Worm (Caenorhabditis elegans): Measurements from ENCODE around the gene nhr-249.

The nhr-249 gene

ce11 chrIV:6974162-6974938, 2.0 kb upstream of the nhr-249 start (continued):
- TF ChIP-seq B0035.1 (tag; optimal IDR thresholded peaks at IDR 0.05), result no peak

- TF ChIP-seq T26A5.8 (tag; optimal IDR thresholded peaks at IDR 0.05) (no peak), T07F8.4 (tag; optimal IDR thresholded peaks at IDR 0.05) (no peak), sea-2 (GFP tag; IDR thresholded peaks at IDR 0.05) (no peak)
Measured at ce11 chrIV:6971213-6971612, 1.1 kb downstream of the nhr-249 start, which contains the start of gene ZK381.62. Gene ZK381.62, minus strand, starts transcription at chrIV:6971313.

ce11 chrIV:6970271-6970670, 2.1 kb downstream of the nhr-249 start, which contains the start of gene ZK381.8:
Gene ZK381.8, minus strand, starts transcription at chrIV:6970371.
- TF ChIP-seq ama-1 (optimal IDR thresholded peaks at IDR 0.05) (no peak), ama-1 (GFP tag; optimal IDR thresholded peaks at IDR 0.05) (no peak), tbx-9 (tag; optimal IDR thresholded peaks at IDR 0.05; ENCODE audit: borderline replicate concordance) (no peak), F22D6.2 (tag; optimal IDR thresholded peaks at IDR 0.05) (no peak), nhr-27 (tag; optimal IDR thresholded peaks at IDR 0.05) (no peak), cebp-1 (GFP tag; IDR thresholded peaks at IDR 0.05) (no peak), cebp-1 (tag; optimal IDR thresholded peaks at IDR 0.05) (no peak), ets-4 (GFP tag; optimal IDR thresholded peaks at IDR 0.05) (no peak), F52B5.7 (tag; optimal IDR thresholded peaks at IDR 0.05) (no peak), sdz-38 (tag; optimal IDR thresholded peaks at IDR 0.05) (no peak), madf-8 (GFP tag; conservative IDR thresholded peaks at IDR 0.05) (no peak), B0035.1 (tag; optimal IDR thresholded peaks at IDR 0.05) (no peak)

ce11 chrIV:6965192-6965591, 7.1 kb downstream of the nhr-249 start, which contains the start of gene ZK381.2:
Gene ZK381.2, plus strand, starts transcription at chrIV:6965492.
- no peak for TF ChIP-seq attf-5 (GFP tag; optimal IDR thresholded peaks at IDR 0.05)

ce11 chrIV:6964508-6964907, 7.8 kb downstream of the nhr-249 start, which contains the start of gene B0478.3:
Gene B0478.3, minus strand, starts transcription at chrIV:6964608.
- TF ChIP-seq snpc-4 (GFP tag; optimal IDR thresholded peaks at IDR 0.05) (no peak), snpc-4 (tag; optimal IDR thresholded peaks at IDR 0.05) (no peak), gei-17 (GFP tag; optimal IDR thresholded peaks at IDR 0.05) (no peak), C06A6.2 (GFP tag; conservative IDR thresholded peaks at IDR 0.05) (no peak), nhr-27 (tag; optimal IDR thresholded peaks at IDR 0.05) (no peak), hlh-12 (tag; optimal IDR thresholded peaks at IDR 0.05) (no peak), sptf-2 (GFP tag; optimal IDR thresholded peaks at IDR 0.05) (no peak), Y79H2A.3 (GFP tag; conservative IDR thresholded peaks at IDR 0.05) (no peak), ztf-6 (GFP tag; IDR thresholded peaks at IDR 0.05) (no peak), dpl-1 (GFP tag; optimal IDR thresholded peaks at IDR 0.05) (no peak), rcor-1 (GFP tag; IDR thresholded peaks at IDR 0.05) (no peak), ceh-58 (GFP tag; IDR thresholded peaks at IDR 0.05) (no peak), F55B11.4 (tag; optimal IDR thresholded peaks at IDR 0.05; ENCODE audit: borderline replicate concordance, insufficient read depth) (no peak), snpc-1.1 (tag; optimal IDR thresholded peaks at IDR 0.05; ENCODE audit: insufficient read depth) (no peak)

ce11 chrIV:6959483-6959882, 12.8 kb downstream of the nhr-249 start:
- TF ChIP-seq T26A5.8 (tag; optimal IDR thresholded peaks at IDR 0.05), result no peak

Data from whole organism, young adult.